Fruit fly (Drosophila melanogaster) ovary, adult (tissue): ENCODE results near the gene Ho.

ENCODE experiments used
- CG17801 ChIP-seq: fragments of 200-800 bp; optimal IDR thresholded peaks from 2 replicates; lab custom pipeline; 2019; ENCODE audit warnings: missing biosample characterization, mild to moderate bottlenecking, missing genetic modification characterization, moderate library complexity; ENCODE audit not compliant: partially characterized antibody

The Ho gene

dm6 chr3R:11679513-11679912 is at the start of gene Ho, which contains the start of gene Taf12:
Gene Ho, plus strand, starts transcription at chr3R:11679743.
Gene Taf12, minus strand, starts transcription at chr3R:11679690.
- TF ChIP-seq CG17801 (GFP tag; lab: Kevin White, UChicago), result peak; percentile 46

DNA sequence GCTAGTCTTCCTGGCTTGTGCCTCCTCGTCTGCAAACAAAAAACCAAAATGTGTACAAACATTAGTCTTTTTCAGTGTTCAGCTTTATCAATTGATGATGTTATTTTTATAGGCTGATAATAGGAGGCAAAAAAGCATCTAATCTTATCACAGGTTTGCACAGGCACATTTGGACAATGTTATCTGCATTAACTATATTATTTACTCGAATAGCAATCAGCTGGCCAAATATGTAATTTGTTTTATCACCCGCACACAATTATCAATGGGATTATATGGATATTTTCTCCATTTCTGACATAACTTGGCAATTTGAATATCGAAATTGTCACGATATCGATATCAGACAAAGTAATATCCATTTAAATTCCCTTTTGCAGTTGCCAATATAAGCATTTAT is 42.0 kb upstream of the Ho start:
- no peak for TF ChIP-seq CG17801 (GFP tag; lab: Kevin White, UChicago)

- peak; percentile 39 for TF ChIP-seq CG17801 (GFP tag; lab: Kevin White, UChicago)
Observed at dm6 chr3R:11639946-11640588, 39.5 kb upstream of the Ho start.

DNA sequence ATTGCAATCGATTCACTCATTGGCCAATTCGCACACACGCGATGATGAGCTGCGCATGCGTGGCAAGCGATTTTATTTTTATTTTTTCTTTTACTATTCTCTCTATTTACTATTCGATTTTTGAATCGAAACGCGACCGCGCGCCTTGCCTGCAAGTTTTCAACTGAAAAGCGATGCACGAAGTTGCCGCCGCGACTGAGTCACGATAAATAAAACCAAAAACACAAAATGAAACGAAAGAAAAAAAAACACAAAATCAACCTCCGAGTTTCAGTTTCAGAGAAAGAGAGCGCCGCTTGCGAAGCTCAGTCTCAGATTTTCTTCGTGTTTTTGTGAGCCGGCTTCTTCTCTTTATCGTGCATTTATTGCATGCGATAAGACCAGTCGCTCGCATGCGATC is 32.7 kb upstream of the Ho start:
- peak; percentile 83 for TF ChIP-seq CG17801 (GFP tag; lab: Kevin White, UChicago)

DNA sequence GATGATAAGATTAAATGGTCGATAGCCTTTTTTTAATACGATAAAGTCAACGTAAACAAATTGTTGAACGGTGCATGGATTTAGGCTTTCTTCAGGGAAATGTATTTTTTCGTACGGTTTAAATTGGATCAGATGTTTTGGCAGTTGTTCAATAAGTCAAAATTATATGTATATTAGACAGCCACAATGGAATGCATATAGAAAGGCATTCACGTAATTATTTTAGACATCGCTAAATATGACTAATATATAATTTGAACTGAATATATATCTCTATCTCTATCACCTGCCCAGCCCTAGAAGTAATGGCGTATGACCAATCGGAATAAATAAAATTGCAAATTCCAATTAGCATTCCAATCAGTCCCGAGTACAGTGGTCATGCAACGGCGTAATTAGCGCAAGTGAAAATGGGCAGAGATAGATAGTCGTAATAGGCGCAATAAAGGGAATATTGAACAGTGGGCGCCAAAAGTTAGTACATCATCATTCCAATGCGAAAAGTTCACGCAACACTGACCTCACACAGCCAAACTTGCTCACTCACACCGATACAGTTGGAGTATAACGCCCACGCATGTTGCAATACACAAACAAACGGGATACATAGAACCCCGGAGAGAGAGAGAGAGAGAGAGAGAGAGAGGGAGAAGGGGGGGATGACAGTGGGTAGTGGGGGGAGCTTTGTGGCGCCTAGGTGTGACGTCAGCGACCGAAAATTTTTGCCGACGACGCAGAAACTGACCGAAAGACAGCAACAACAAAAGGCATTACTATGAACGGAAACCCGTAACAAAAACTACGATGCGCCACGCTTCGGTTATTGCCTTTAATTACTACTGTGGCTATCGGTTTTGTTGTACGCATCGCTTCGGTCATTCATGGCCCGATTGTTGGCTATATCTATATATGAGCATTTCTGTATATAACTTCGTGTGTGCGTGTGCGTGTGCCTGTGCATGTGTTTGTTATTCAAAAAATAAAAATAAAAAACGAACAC is 30.9 kb upstream of the Ho start:
- TF ChIP-seq CG17801 (GFP tag; lab: Kevin White, UChicago), result no peak

DNA sequence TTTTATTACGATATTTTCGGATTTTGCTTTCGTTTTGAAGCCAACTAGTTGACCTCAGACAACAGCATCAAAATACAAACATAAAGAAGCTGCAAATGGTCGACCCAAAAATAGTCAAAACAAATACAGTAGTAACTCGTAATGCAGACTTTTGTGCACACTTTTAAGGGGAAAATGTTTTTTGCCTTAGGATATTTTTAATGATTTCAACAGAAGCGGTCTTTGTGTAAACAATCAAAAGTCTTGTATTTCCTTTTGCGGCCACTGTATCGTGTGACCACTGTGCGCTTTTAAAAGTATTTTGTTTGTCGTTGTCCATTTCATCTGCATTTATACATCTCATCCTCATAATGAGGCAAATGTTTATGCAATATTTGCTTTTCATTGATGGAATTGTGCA is 30.1 kb upstream of the Ho start:
- peak; percentile 74 for TF ChIP-seq CG17801 (GFP tag; lab: Kevin White, UChicago)

dm6 chr3R:11650105-11651039 is 29.2 kb upstream of the Ho start, which contains the start of the genes Csk and Elp1:
Gene Csk, minus strand, starts transcription at chr3R:11650706.
Gene Elp1, plus strand, starts transcription at chr3R:11650971.
- TF ChIP-seq CG17801 (GFP tag; lab: Kevin White, UChicago), result peak; percentile 55

- peak; percentile 87 for TF ChIP-seq CG17801 (GFP tag; lab: Kevin White, UChicago)
Observed at dm6 chr3R:11655873-11656374, 23.6 kb upstream of the Ho start, which contains the start of gene CG42327. Gene CG42327, plus strand, starts transcription at chr3R:11656149.

dm6 chr3R:11656614-11657216 is 22.8 kb upstream of the Ho start:
- peak; percentile 97 for TF ChIP-seq CG17801 (GFP tag; lab: Kevin White, UChicago)

DNA sequence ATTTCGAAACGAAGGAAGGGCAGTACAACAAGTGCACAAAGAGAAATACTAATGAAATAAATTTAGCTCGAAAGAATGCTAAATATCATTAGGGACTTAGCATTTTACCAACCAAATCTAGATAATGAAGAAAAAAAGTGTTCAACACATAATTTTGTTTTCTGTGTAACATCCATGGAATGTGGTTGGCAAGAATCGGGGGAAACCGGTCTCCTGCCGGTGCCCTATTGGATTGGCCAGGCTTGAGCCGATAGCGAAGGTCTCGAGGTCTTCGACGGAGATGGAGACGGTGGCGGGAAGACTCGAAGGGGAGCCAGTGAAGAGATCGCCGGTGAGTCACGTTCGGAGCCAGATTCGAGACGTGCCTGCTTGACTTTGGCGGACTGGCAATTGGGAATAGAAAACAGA is 21.8 kb upstream of the Ho start:
- no peak for TF ChIP-seq CG17801 (GFP tag; lab: Kevin White, UChicago)

dm6 chr3R:11661187-11661586 is 18.4 kb upstream of the Ho start:
- TF ChIP-seq CG17801 (GFP tag; lab: Kevin White, UChicago), result no peak

DNA sequence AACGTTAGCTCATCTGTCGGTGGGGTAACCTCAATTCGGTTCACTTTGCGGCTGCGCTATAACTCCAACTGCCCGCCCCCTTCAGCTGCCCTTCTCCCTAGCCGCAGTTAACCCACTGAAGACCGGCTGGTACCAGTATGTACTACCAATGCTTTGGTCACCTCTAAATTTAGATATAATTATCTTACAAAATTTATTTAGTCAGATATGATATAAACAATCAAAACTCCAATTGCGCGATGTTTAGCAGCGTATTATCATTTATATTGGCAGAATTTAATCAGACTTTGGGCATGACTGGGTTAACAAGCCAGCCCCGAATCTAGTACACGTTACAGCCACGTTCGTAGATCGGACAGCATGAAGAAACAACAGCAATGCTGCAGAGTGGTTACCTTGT is 17.8 kb upstream of the Ho start:
- TF ChIP-seq CG17801 (GFP tag; lab: Kevin White, UChicago), result peak; percentile 83

- TF ChIP-seq CG17801 (GFP tag; lab: Kevin White, UChicago), result no peak
Observed at dm6 chr3R:11662617-11663016, 16.9 kb upstream of the Ho start.

DNA sequence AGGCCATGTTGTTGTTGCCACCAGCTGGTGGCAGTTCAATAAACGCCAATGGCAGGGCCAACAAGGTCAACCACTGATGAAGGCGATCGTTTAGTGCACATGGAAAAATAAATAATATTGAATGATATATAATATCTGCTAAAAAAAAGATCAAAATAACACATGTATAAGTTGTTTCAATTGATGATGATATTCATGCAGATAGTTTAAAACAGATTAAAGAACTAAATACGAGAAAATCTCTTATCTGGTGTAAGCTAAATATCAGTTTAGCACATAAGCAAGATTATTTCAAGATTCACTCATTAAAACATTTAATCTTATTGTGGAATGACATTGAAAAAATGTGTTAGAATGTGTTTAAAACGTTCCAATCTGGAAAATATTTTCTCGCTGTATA is 16.1 kb upstream of the Ho start:
- TF ChIP-seq CG17801 (GFP tag; lab: Kevin White, UChicago), result no peak
